Fruit fly (Drosophila melanogaster): ENCODE measurements around the gene UbcE2H.

Gene UbcE2H

dm6 chrX:8093722-8094177, at the start of gene UbcE2H:
UbcE2H (minus strand) TSS chrX:8094064.
- TF ChIP-seq psq (optimal IDR thresholded peaks at IDR 0.05) (no peak), Sin3A (optimal IDR thresholded peaks at IDR 0.05) (no peak), h (optimal IDR thresholded peaks at IDR 0.05) (no peak), insv (optimal IDR thresholded peaks at IDR 0.05) (no peak), Myc (optimal IDR thresholded peaks at IDR 0.05) (no peak), ttk (optimal IDR thresholded peaks at IDR 0.05) (no peak)

dm6 chrX:8143537-8143936, 49.7 kb upstream of the UbcE2H start, which contains the start of gene CG17982:
CG17982 (minus strand) TSS chrX:8143835.
- TF ChIP-seq psq (optimal IDR thresholded peaks at IDR 0.05) (peak; percentile 13), ttk (optimal IDR thresholded peaks at IDR 0.05) (no peak)

dm6 chrX:8142067-8142462, 48.2 kb upstream of the UbcE2H start, which contains the start of gene Smox:
Smox (minus strand) TSS chrX:8142279.
- TF ChIP-seq ttk (optimal IDR thresholded peaks at IDR 0.05) (no peak), Myc (optimal IDR thresholded peaks at IDR 0.05) (no peak), h (optimal IDR thresholded peaks at IDR 0.05) (no peak), Sin3A (optimal IDR thresholded peaks at IDR 0.05) (no peak)

- TF ChIP-seq ttk (optimal IDR thresholded peaks at IDR 0.05) = no peak
- no peak for TF ChIP-seq Sin3A (optimal IDR thresholded peaks at IDR 0.05)
- TF ChIP-seq Myc (optimal IDR thresholded peaks at IDR 0.05) = no peak
These were observed 47.6 kb upstream of the UbcE2H start for dm6 chrX:8141353-8142066.

dm6 chrX:8140707-8141106, 46.8 kb upstream of the UbcE2H start:
- TF ChIP-seq insv (optimal IDR thresholded peaks at IDR 0.05) = no peak
- no peak for TF ChIP-seq h (optimal IDR thresholded peaks at IDR 0.05)
- TF ChIP-seq Myc (optimal IDR thresholded peaks at IDR 0.05) = no peak
- TF ChIP-seq ttk (optimal IDR thresholded peaks at IDR 0.05) = no peak
- TF ChIP-seq psq (optimal IDR thresholded peaks at IDR 0.05) = no peak
- TF ChIP-seq Sin3A (optimal IDR thresholded peaks at IDR 0.05) = no peak

dm6 chrX:8137285-8137684, 43.4 kb upstream of the UbcE2H start:
- no peak for TF ChIP-seq Sin3A (optimal IDR thresholded peaks at IDR 0.05)
- TF ChIP-seq Myc (optimal IDR thresholded peaks at IDR 0.05) = no peak
- no peak for TF ChIP-seq h (optimal IDR thresholded peaks at IDR 0.05)
- TF ChIP-seq psq (optimal IDR thresholded peaks at IDR 0.05) = no peak
- TF ChIP-seq insv (optimal IDR thresholded peaks at IDR 0.05) = no peak
- no peak for TF ChIP-seq ttk (optimal IDR thresholded peaks at IDR 0.05)

- TF ChIP-seq h (optimal IDR thresholded peaks at IDR 0.05) = no peak
These were observed 41.6 kb upstream of the UbcE2H start, which contains the start of the genes cyr and CG2120 for dm6 chrX:8135420-8135874. cyr (minus strand) TSS chrX:8135713. CG2120 (plus strand) TSS chrX:8135824.

- TF ChIP-seq h (optimal IDR thresholded peaks at IDR 0.05) = no peak
These were observed 37.9 kb upstream of the UbcE2H start, which contains the start of gene CG10958 for dm6 chrX:8131693-8132313. CG10958 (plus strand) TSS chrX:8132285.

dm6 chrX:8129204-8129997, 35.5 kb upstream of the UbcE2H start, which contains the start of gene CG2116:
CG2116 (plus strand) TSS chrX:8129812.
- TF ChIP-seq h (optimal IDR thresholded peaks at IDR 0.05) (no peak), Sin3A (optimal IDR thresholded peaks at IDR 0.05) (no peak), psq (optimal IDR thresholded peaks at IDR 0.05) (no peak), insv (optimal IDR thresholded peaks at IDR 0.05) (no peak), ttk (optimal IDR thresholded peaks at IDR 0.05) (no peak), Myc (optimal IDR thresholded peaks at IDR 0.05) (no peak)

dm6 chrX:8128133-8128532, 34.3 kb upstream of the UbcE2H start:
- TF ChIP-seq Myc (optimal IDR thresholded peaks at IDR 0.05) (no peak), ttk (optimal IDR thresholded peaks at IDR 0.05) (no peak), insv (optimal IDR thresholded peaks at IDR 0.05) (no peak), Sin3A (optimal IDR thresholded peaks at IDR 0.05) (no peak), h (optimal IDR thresholded peaks at IDR 0.05) (no peak), psq (optimal IDR thresholded peaks at IDR 0.05) (no peak)

dm6 chrX:8126149-8126548, 32.3 kb upstream of the UbcE2H start:
- TF ChIP-seq insv (optimal IDR thresholded peaks at IDR 0.05) (no peak), Sin3A (optimal IDR thresholded peaks at IDR 0.05) (no peak), h (optimal IDR thresholded peaks at IDR 0.05) (no peak), Myc (optimal IDR thresholded peaks at IDR 0.05) (no peak), ttk (optimal IDR thresholded peaks at IDR 0.05) (no peak), psq (optimal IDR thresholded peaks at IDR 0.05) (no peak)

- TF ChIP-seq psq (optimal IDR thresholded peaks at IDR 0.05) = no peak
- no peak for TF ChIP-seq Sin3A (optimal IDR thresholded peaks at IDR 0.05)
- TF ChIP-seq h (optimal IDR thresholded peaks at IDR 0.05) = no peak
- TF ChIP-seq insv (optimal IDR thresholded peaks at IDR 0.05) = no peak
- TF ChIP-seq Myc (optimal IDR thresholded peaks at IDR 0.05) = no peak
- no peak for TF ChIP-seq ttk (optimal IDR thresholded peaks at IDR 0.05)
These were observed 31.4 kb upstream of the UbcE2H start for dm6 chrX:8125224-8125649.

Measured in Kc167 (cell line).